Worm (Caenorhabditis elegans) whole organism, early embryonic: ENCODE data around the gene zak-1.

Source experiments
- aly-1 ChIP-seq: sonication (generic microtip); optimal IDR thresholded peaks from 2 replicates; lab custom pipeline; 2016; ENCODE audit warnings: missing genetic modification characterization, missing compliant biosample characterization
- ama-1 ChIP-seq: fragments of 150-350 bp; optimal IDR thresholded peaks from 2 replicates; lab custom pipeline; 2014
- ceh-13 ChIP-seq: fragments of 200-800 bp; sonication (Bioruptor generic); optimal IDR thresholded peaks from 2 replicates; lab custom pipeline; 2018; ENCODE audit warnings: mild to moderate bottlenecking, missing genetic modification characterization, missing compliant biosample characterization
- flt-1 ChIP-seq: fragments of 200-800 bp; sonication (Bioruptor generic); IDR thresholded peaks from 2 replicates; pipeline ENCODE4 v1.3.6; 2022; ENCODE audit warnings: missing genetic modification characterization, missing compliant biosample characterization
- hmbx-1 ChIP-seq: sonication (generic microtip); optimal IDR thresholded peaks from 2 replicates; lab custom pipeline; 2016; ENCODE audit warnings: mild to moderate bottlenecking, missing genetic modification characterization, missing compliant biosample characterization
- hnd-1 ChIP-seq: sonication (generic microtip); optimal IDR thresholded peaks from 2 replicates; lab custom pipeline; 2016; ENCODE audit warnings: missing genetic modification characterization, missing compliant biosample characterization
- tbx-11 ChIP-seq: fragments of 200-800 bp; sonication (Bioruptor generic); IDR thresholded peaks from 2 replicates; pipeline ENCODE4 v1.3.6; 2022; ENCODE audit warnings: missing genetic modification characterization, missing compliant biosample characterization

ce11 chrIII:6873724-6874123 lies 17.1 kb upstream of the zak-1 start:
- TF ChIP-seq ama-1 (lab: Kevin White, UChicago): no peak
- TF ChIP-seq ceh-13 (GFP tag; lab: Kevin White, UChicago): no peak
- TF ChIP-seq flt-1 (GFP tag; lab: Robert Waterston, UW): no peak
- TF ChIP-seq hnd-1: no peak
- TF ChIP-seq aly-1 (tag; lab: Kevin White, UChicago): no peak
- TF ChIP-seq hmbx-1 (tag; lab: Kevin White, UChicago): no peak
- no peak for TF ChIP-seq tbx-11 (GFP tag; lab: Robert Waterston, UW)
